Fruit fly (Drosophila melanogaster) whole organism, prepupa: ENCODE results near the gene cdm.

Source experiments
- CG6792 ChIP-seq: fragments of 200-800 bp; sonication (Bioruptor generic); optimal IDR thresholded peaks from 3 replicates; lab custom pipeline; 2016; ENCODE audit warnings: missing biosample characterization, missing genetic modification characterization
- CG8632 ChIP-seq: fragments of 200-800 bp; sonication (Bioruptor generic); optimal IDR thresholded peaks from 3 replicates; lab custom pipeline; 2016; ENCODE audit warnings: missing biosample characterization, missing genetic modification characterization
- Hr39 ChIP-seq: fragments of 200-800 bp; sonication (Bioruptor generic); optimal IDR thresholded peaks from 2 replicates; lab custom pipeline; 2016; ENCODE audit warnings: missing biosample characterization, missing genetic modification characterization

DNA sequence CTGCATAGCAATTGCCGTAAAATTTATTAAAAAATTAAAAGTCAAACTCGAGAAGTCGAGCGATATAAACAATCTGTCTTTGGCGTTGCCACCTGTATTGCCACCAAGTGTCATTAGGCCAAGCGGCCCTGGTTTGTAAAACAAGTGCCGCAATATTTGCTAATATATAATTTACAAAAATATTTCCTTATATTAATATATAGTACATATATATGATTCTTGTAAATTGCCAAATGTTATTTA, 16.2 kb downstream of the cdm start, which contains the start of the genes CG7215 and Prx5:
- TF ChIP-seq Hr39 (no peak), CG6792 (no peak), CG8632 (GFP tag; lab: Kevin White, UChicago) (no peak)
